Fruit fly (Drosophila melanogaster) whole organism, wandering third instar larva: Measurements from ENCODE around the gene CG4960.

Experiments
- Abd-B ChIP-seq: fragments of >200 bp; optimal IDR thresholded peaks from 2 replicates; lab custom pipeline; 2017; ENCODE audit warnings: missing biosample characterization, missing genetic modification characterization
- CG32264 ChIP-seq: fragments of 200-800 bp; sonication (Bioruptor generic); optimal IDR thresholded peaks from 2 replicates; lab custom pipeline; 2016; ENCODE audit warnings: missing biosample characterization, missing genetic modification characterization
- CG9705 ChIP-seq: fragments of 200-800 bp; sonication (Bioruptor generic); optimal IDR thresholded peaks from 2 replicates; lab custom pipeline; 2018; ENCODE audit warnings: missing biosample characterization, mild to moderate bottlenecking, missing genetic modification characterization
- CrebA ChIP-seq: fragments of 200-800 bp; sonication (Bioruptor generic); optimal IDR thresholded peaks from 2 replicates; lab custom pipeline; 2016; ENCODE audit warnings: missing biosample characterization, mild to moderate bottlenecking, missing genetic modification characterization, borderline replicate concordance
- Dfd ChIP-seq: fragments of >200 bp; optimal IDR thresholded peaks from 2 replicates; lab custom pipeline; 2017; ENCODE audit warnings: missing biosample characterization, missing genetic modification characterization
- Dif ChIP-seq: fragments of 200-275, 200-300 bp; sonication (Bioruptor generic); optimal IDR thresholded peaks from 2 replicates; lab custom pipeline; 2018; ENCODE audit warnings: missing biosample characterization, missing genetic modification characterization; ENCODE audit not compliant: partially characterized antibody
- GATAd ChIP-seq: sonication (Bioruptor generic); optimal IDR thresholded peaks from 2 replicates; lab custom pipeline; 2016; ENCODE audit warnings: missing biosample characterization, missing genetic modification characterization
- HLH106 ChIP-seq: fragments of 200-800 bp; optimal IDR thresholded peaks from 3 replicates; lab custom pipeline; 2019; ENCODE audit warnings: missing biosample characterization, mild to moderate bottlenecking, missing genetic modification characterization, moderate library complexity
- Hr83 ChIP-seq: fragments of 200-300 bp; sonication (Bioruptor generic); optimal IDR thresholded peaks from 2 replicates; lab custom pipeline; 2016; ENCODE audit warnings: missing biosample characterization, mild to moderate bottlenecking, missing genetic modification characterization, moderate library complexity; ENCODE audit not compliant: poor library complexity, severe bottlenecking
- Jra ChIP-seq: sonication (Bioruptor generic); optimal IDR thresholded peaks from 2 replicates; lab custom pipeline; 2016; ENCODE audit warnings: missing biosample characterization, missing genetic modification characterization
- Mio ChIP-seq: sonication (Bioruptor generic); optimal IDR thresholded peaks from 2 replicates; lab custom pipeline; 2016; ENCODE audit warnings: missing biosample characterization, missing genetic modification characterization
- Myc ChIP-seq: fragments of >200 bp; optimal IDR thresholded peaks from 2 replicates; lab custom pipeline; 2017
- N ChIP-seq: fragments of >200 bp; optimal IDR thresholded peaks from 2 replicates; lab custom pipeline; 2018; ENCODE audit warnings: missing biosample characterization, missing external identifiers, missing genetic modification characterization
- OdsH ChIP-seq: fragments of 200-800 bp; sonication (Bioruptor generic); optimal IDR thresholded peaks from 2 replicates; lab custom pipeline; 2016; ENCODE audit warnings: missing biosample characterization, mild to moderate bottlenecking, missing genetic modification characterization
- Rel ChIP-seq, 2 experiments: fragments of 200-800 bp; sonication (Bioruptor generic) in 1 of 2; optimal IDR thresholded peaks; 2 replicates in 1 of 2; 3 replicates in 1 of 2; lab custom pipeline; 2016 to 2019; ENCODE audit warnings: mild to moderate bottlenecking in 2 of 2, missing biosample characterization in 2 of 2, missing genetic modification characterization in 2 of 2, moderate library complexity in 1 of 2
- Sp1 ChIP-seq: fragments of 200-800 bp; sonication (Bioruptor generic); optimal IDR thresholded peaks from 3 replicates; lab custom pipeline; 2019; ENCODE audit warnings: missing biosample characterization, mild to moderate bottlenecking, missing genetic modification characterization, moderate library complexity
- Vsx2 ChIP-seq: fragments of 200-300, 225-300 bp; sonication (Bioruptor generic); optimal IDR thresholded peaks from 2 replicates; lab custom pipeline; 2018; ENCODE audit warnings: missing biosample characterization, missing genetic modification characterization; ENCODE audit not compliant: partially characterized antibody
- brk ChIP-seq: fragments of 200-800 bp; sonication (Bioruptor generic); optimal IDR thresholded peaks from 2 replicates; lab custom pipeline; 2016; ENCODE audit warnings: missing biosample characterization, mild to moderate bottlenecking, missing genetic modification characterization
- dl ChIP-seq, 2 experiments: fragments of 175-275, 200-275 bp in 1 of 2; fragments of 200-275 bp in 1 of 2; sonication (Bioruptor generic); optimal IDR thresholded peaks; lab custom pipeline; 2018; ENCODE audit warnings: mild to moderate bottlenecking in 2 of 2, missing biosample characterization in 2 of 2, missing genetic modification characterization in 2 of 2, moderate library complexity in 2 of 2; ENCODE audit not compliant: partially characterized antibody in 2 of 2, insufficient read depth in 1 of 2
- dmrt93B ChIP-seq: fragments of 200-800 bp; sonication (Bioruptor generic); optimal IDR thresholded peaks from 2 replicates; lab custom pipeline; 2018; ENCODE audit warnings: missing biosample characterization, mild to moderate bottlenecking, missing genetic modification characterization
- ey ChIP-seq: fragments of 200-800 bp; sonication (Bioruptor generic); optimal IDR thresholded peaks from 2 replicates; lab custom pipeline; 2016; ENCODE audit warnings: missing biosample characterization, missing genetic modification characterization
- h ChIP-seq: fragments of 200-800 bp; sonication (Bioruptor generic); optimal IDR thresholded peaks from 3 replicates; lab custom pipeline; 2016; ENCODE audit warnings: missing biosample characterization, mild to moderate bottlenecking, missing genetic modification characterization
- jim ChIP-seq: fragments of 175-275, 200-325 bp; sonication (Bioruptor generic); optimal IDR thresholded peaks from 2 replicates; lab custom pipeline; 2016; ENCODE audit warnings: missing biosample characterization, mild to moderate bottlenecking, missing genetic modification characterization
- lola ChIP-seq: fragments of >200 bp; optimal IDR thresholded peaks from 2 replicates; lab custom pipeline; 2017; ENCODE audit warnings: missing biosample characterization, missing genetic modification characterization
- pan ChIP-seq: fragments of >200 bp; optimal IDR thresholded peaks from 2 replicates; lab custom pipeline; 2017
- rgr ChIP-seq: fragments of 200-800 bp; sonication (Bioruptor generic); optimal IDR thresholded peaks from 3 replicates; lab custom pipeline; 2016; ENCODE audit warnings: missing biosample characterization, mild to moderate bottlenecking, missing genetic modification characterization
- sage ChIP-seq: fragments of 200-800 bp; sonication (Bioruptor generic); optimal IDR thresholded peaks from 2 replicates; lab custom pipeline; 2016; ENCODE audit warnings: missing biosample characterization, mild to moderate bottlenecking, missing genetic modification characterization
- sv ChIP-seq: fragments of 200-800 bp; sonication (Bioruptor generic); optimal IDR thresholded peaks from 3 replicates; lab custom pipeline; 2016; ENCODE audit warnings: missing biosample characterization, missing genetic modification characterization
- tai ChIP-seq: sonication (Bioruptor generic); optimal IDR thresholded peaks from 2 replicates; lab custom pipeline; 2016; ENCODE audit warnings: missing biosample characterization, missing genetic modification characterization
- usp ChIP-seq: fragments of >200 bp; optimal IDR thresholded peaks from 2 replicates; lab custom pipeline; 2017; ENCODE audit warnings: missing biosample characterization, missing genetic modification characterization
- woc ChIP-seq: sonication (Bioruptor generic); optimal IDR thresholded peaks from 2 replicates; lab custom pipeline; 2016; ENCODE audit warnings: missing biosample characterization, mild to moderate bottlenecking, missing genetic modification characterization

The CG4960 gene

DNA sequence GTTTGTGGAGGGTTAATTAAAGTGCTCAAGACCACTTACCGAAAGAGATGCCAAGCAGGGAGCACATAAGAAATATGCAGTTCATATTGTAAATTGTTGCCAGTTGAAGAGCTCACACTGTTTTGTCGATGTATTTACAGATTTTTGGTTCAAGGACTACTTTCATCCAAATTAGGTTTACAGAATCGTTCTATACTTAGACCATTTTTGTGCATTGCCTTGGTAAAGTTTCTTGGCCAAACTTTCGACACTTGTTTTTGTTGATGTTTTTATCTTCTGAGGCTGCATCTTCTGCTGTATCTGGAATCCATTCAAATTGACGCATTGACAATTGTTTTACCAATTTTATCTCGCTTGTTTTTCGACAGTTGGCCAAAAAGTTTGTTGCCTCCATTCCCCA lies 3.3 kb upstream of the CG4960 start, which contains the start of gene CG31093:
Gene CG31093, minus strand, starts transcription at position 101 of the 400 bp plus-strand sequence.
- TF ChIP-seq Jra (GFP tag; lab: Kevin White, UChicago): no peak
- TF ChIP-seq Myc (lab: Kevin White, UChicago): no peak
- no peak for TF ChIP-seq GATAd (GFP tag; lab: Kevin White, UChicago)
- no peak for TF ChIP-seq pan (lab: Kevin White, UChicago)
- no peak for TF ChIP-seq Vsx2 (GFP tag; lab: Kevin White, UChicago)
- TF ChIP-seq Abd-B (GFP tag; lab: Kevin White, UChicago): no peak
- TF ChIP-seq woc (GFP tag; lab: Kevin White, UChicago): no peak
- no peak for TF ChIP-seq sage (GFP tag; lab: Kevin White, UChicago)
- no peak for TF ChIP-seq dl (GFP tag; optimal IDR thresholded peaks at IDR 0.05; lab: Kevin White, UChicago; ENCODE audit: insufficient read depth in 1 of 2, partially characterized antibody in 2 of 2)
- no peak for TF ChIP-seq sv
- no peak for TF ChIP-seq N
- TF ChIP-seq lola (GFP tag; lab: Kevin White, UChicago): no peak
- TF ChIP-seq CrebA: no peak
- no peak for TF ChIP-seq Dfd
- TF ChIP-seq dmrt93B (GFP tag; lab: Kevin White, UChicago): no peak
- TF ChIP-seq jim (GFP tag; lab: Kevin White, UChicago): no peak
- TF ChIP-seq Hr83: no peak

DNA sequence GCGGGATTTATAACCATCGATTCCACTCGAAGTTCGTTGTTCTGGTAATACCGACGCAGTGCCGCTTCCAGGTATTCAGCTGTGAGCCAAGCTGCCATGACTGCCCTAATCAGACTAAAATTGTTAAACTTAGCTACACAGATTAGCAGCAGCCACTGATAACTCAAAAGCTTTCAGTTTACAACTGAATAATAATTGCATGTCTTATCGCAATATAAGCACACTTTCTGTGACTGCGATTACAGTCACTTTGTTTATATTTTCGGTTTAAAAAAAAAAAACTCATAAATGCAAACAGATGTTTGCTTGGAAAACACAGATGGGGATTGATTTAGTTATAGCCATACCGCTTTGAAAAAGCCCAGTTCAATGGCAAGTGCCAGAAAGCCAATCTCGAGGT lies 2.3 kb upstream of the CG4960 start, which contains the start of gene CG31380:
Gene CG31380, minus strand, starts transcription at position 101 of the 400 bp plus-strand sequence.
- no peak for TF ChIP-seq Vsx2 (GFP tag; lab: Kevin White, UChicago)
- no peak for TF ChIP-seq CG9705 (GFP tag; lab: Kevin White, UChicago)
- no peak for TF ChIP-seq Mio (GFP tag; lab: Kevin White, UChicago)
- no peak for TF ChIP-seq dl (GFP tag; optimal IDR thresholded peaks at IDR 0.05; lab: Kevin White, UChicago; ENCODE audit: insufficient read depth in 1 of 2, partially characterized antibody in 2 of 2)
- TF ChIP-seq Sp1 (GFP tag; lab: Kevin White, UChicago): no peak
- TF ChIP-seq Jra (GFP tag; lab: Kevin White, UChicago): no peak
- no peak for TF ChIP-seq rgr (GFP tag; lab: Kevin White, UChicago)
- no peak for TF ChIP-seq Myc (lab: Kevin White, UChicago)
- no peak for TF ChIP-seq h (GFP tag; lab: Kevin White, UChicago)

DNA sequence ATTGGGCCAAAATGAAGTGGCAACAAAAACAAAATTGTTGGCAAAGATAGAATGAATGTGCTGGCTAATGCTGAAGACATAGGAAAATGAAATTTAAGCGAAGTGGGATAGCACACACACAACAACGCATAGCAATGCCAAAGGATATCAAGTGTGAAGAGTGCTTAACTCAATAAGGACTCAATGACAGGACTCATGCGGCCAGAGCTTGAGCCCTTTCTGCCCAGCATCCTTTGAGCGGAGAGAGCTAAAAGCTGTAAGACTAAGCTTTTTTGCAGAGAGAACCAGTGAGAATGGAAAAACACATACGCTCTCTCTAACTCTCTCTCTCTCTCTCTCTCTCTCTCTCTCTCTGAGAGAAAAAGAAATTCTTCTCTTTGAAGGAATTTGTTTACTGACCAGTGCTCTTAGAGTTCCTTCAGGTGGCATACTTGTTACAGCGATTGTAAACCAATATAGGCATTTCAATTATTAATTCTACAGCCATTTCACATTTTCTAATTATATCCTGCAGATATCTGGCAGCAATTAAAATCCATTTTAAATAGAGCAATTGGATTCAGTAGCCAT lies 4.2 kb downstream of the CG4960 start:
- TF ChIP-seq dl (GFP tag; optimal IDR thresholded peaks at IDR 0.05; lab: Kevin White, UChicago; ENCODE audit: insufficient read depth in 1 of 2, partially characterized antibody in 2 of 2): peak in 1 of 2 experiments; percentile 1
- no peak for TF ChIP-seq tai (GFP tag; lab: Kevin White, UChicago)
- peak; percentile 63 for TF ChIP-seq Dif (GFP tag; lab: Kevin White, UChicago)

DNA sequence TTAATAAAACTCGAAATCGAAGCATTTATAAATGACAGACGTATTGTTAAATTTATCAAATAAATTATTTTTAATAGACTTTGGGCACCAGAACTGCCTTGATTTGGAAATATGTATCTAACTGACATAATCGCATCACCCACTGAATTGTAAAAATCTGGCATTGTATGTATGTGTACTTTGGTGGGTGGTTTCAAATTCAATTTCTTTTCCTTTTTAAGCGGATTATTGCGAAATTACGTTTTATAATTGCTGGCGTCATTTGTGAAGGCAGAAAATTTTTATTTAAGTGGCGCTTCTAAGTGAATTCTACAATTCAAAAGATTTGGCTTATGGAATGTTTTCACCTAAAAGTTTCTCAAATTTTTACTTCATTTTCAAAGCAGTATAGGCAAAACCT lies 8.9 kb downstream of the CG4960 start, which contains the start of gene CG4956:
Gene CG4956, minus strand, starts transcription at position 101 of the 400 bp plus-strand sequence.
- TF ChIP-seq CG9705 (GFP tag; lab: Kevin White, UChicago) (no peak), woc (GFP tag; lab: Kevin White, UChicago) (no peak), Myc (lab: Kevin White, UChicago) (no peak), Mio (GFP tag; lab: Kevin White, UChicago) (no peak), Hr83 (no peak), brk (GFP tag; lab: Kevin White, UChicago) (no peak), CrebA (no peak), CG32264 (GFP tag; lab: Kevin White, UChicago) (no peak), Rel (GFP tag; optimal IDR thresholded peaks at IDR 0.05; lab: Kevin White, UChicago) (no peak), Rel (tag; optimal IDR thresholded peaks at IDR 0.05; lab: Kevin White, UChicago) (no peak), OdsH (no peak)

DNA sequence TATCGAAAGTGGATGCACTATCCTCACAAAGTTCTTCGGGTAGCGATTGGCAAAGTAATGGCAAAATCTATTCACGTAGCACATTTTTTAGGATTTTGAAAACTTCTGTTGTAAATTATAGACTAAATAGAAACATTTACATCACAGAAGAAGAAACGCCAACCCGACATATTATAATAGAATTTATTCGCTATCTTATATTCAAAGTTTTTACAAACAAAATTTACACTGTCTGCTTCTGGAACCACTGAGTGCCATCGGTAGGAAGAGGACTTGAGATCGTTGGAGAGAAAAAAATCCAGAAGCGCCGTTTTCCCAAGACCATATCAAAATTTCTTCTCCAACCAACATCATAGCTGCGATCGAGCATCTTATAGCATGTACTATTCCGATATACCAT lies 10.0 kb downstream of the CG4960 start, which contains the start of gene CG17195:
Gene CG17195, minus strand, starts transcription at position 101 of the 400 bp plus-strand sequence.
- TF ChIP-seq sv: no peak
- no peak for TF ChIP-seq usp (GFP tag; lab: Kevin White, UChicago)
- TF ChIP-seq ey (GFP tag; lab: Kevin White, UChicago): no peak
- no peak for TF ChIP-seq tai (GFP tag; lab: Kevin White, UChicago)
- no peak for TF ChIP-seq jim (GFP tag; lab: Kevin White, UChicago)
- no peak for TF ChIP-seq Hr83
- TF ChIP-seq OdsH: no peak
- TF ChIP-seq lola (GFP tag; lab: Kevin White, UChicago): no peak
- TF ChIP-seq Dif (GFP tag; lab: Kevin White, UChicago): no peak
- no peak for TF ChIP-seq Vsx2 (GFP tag; lab: Kevin White, UChicago)
- no peak for TF ChIP-seq HLH106
- TF ChIP-seq, all 38 proteins: peak for 0
